Worm (Caenorhabditis elegans) whole organism, L3 larva: ENCODE results near the gene C54F6.20.

Experiments
- R02D3.7 ChIP-seq: fragments of 150-350 bp; optimal IDR thresholded peaks from 2 replicates; lab custom pipeline; 2014; ENCODE audit warnings: missing biosample characterization, missing genetic modification characterization
- ZK546.5 ChIP-seq: sonication (generic microtip); optimal IDR thresholded peaks from 2 replicates; lab custom pipeline; 2017; ENCODE audit warnings: missing biosample characterization, missing genetic modification characterization
- ceh-16 ChIP-seq: sonication (generic microtip); optimal IDR thresholded peaks from 2 replicates; lab custom pipeline; 2017; ENCODE audit warnings: missing biosample characterization, missing genetic modification characterization
- ceh-82 ChIP-seq: fragments of 150-350 bp; optimal IDR thresholded peaks from 2 replicates; lab custom pipeline; 2014; ENCODE audit warnings: missing biosample characterization, missing genetic modification characterization
- ceh-9 ChIP-seq: sonication (generic microtip); optimal IDR thresholded peaks from 2 replicates; lab custom pipeline; 2018; ENCODE audit warnings: missing biosample characterization, missing genetic modification characterization
- daf-12 ChIP-seq: fragments of 150-350 bp; optimal IDR thresholded peaks from 2 replicates; lab custom pipeline; 2014; ENCODE audit warnings: missing biosample characterization, missing genetic modification reagents, missing genetic modification characterization
- egl-27 ChIP-seq: sonication (generic microtip); optimal IDR thresholded peaks from 4 replicates; lab custom pipeline; 2017; ENCODE audit warnings: missing biosample characterization, missing genetic modification reagents, missing genetic modification characterization
- egl-5 ChIP-seq: fragments of 150-350 bp; optimal IDR thresholded peaks from 2 replicates; lab custom pipeline; 2017; ENCODE audit warnings: missing biosample characterization, missing genetic modification reagents, missing genetic modification characterization, inconsistent platforms
- elt-1 ChIP-seq: fragments of 150-350 bp; optimal IDR thresholded peaks from 2 replicates; lab custom pipeline; 2014; ENCODE audit warnings: missing biosample characterization, missing genetic modification characterization
- elt-2 ChIP-seq: sonication (generic microtip); optimal IDR thresholded peaks from 2 replicates; lab custom pipeline; 2016; ENCODE audit warnings: missing genetic modification reagents, mild to moderate bottlenecking, missing genetic modification characterization, missing compliant biosample characterization
- elt-3 ChIP-seq, 3 experiments: fragments of 150-350 bp in 1 of 3; sonication (generic microtip) in 2 of 3; optimal IDR thresholded peaks; 2 replicates in 2 of 3; 4 replicates in 1 of 3; lab custom pipeline; 2014 to 2017; ENCODE audit warnings: missing biosample characterization in 3 of 3, missing genetic modification characterization in 3 of 3
- eor-1 ChIP-seq, 2 experiments: fragments of 150-350 bp; optimal IDR thresholded peaks; 2 replicates each; lab custom pipeline; 2014 to 2018; ENCODE audit warnings: missing biosample characterization in 2 of 2, missing genetic modification characterization in 2 of 2
- fkh-10 ChIP-seq: sonication (generic microtip); optimal IDR thresholded peaks from 2 replicates; lab custom pipeline; 2017; ENCODE audit warnings: missing biosample characterization, missing genetic modification reagents, missing genetic modification characterization
- fkh-2 ChIP-seq: fragments of 150-350 bp; optimal IDR thresholded peaks from 2 replicates; lab custom pipeline; 2014; ENCODE audit warnings: missing biosample characterization, missing genetic modification reagents, missing genetic modification characterization
- hmg-11 ChIP-seq: sonication (generic microtip); optimal IDR thresholded peaks from 2 replicates; lab custom pipeline; 2016; ENCODE audit warnings: missing genetic modification characterization, missing compliant biosample characterization
- jun-1 ChIP-seq: fragments of 150-350 bp; optimal IDR thresholded peaks from 2 replicates; lab custom pipeline; 2014; ENCODE audit warnings: missing biosample characterization, missing genetic modification reagents, missing genetic modification characterization
- lin-15B ChIP-seq: fragments of 150-350 bp; optimal IDR thresholded peaks from 2 replicates; lab custom pipeline; 2014; ENCODE audit warnings: missing biosample characterization, missing genetic modification characterization
- lin-39 ChIP-seq: fragments of 150-350 bp; optimal IDR thresholded peaks from 2 replicates; lab custom pipeline; 2018; ENCODE audit warnings: missing biosample characterization, missing genetic modification reagents, missing genetic modification characterization
- mml-1 ChIP-seq: fragments of 150-350 bp; sonication (generic microtip); optimal IDR thresholded peaks from 3 replicates; lab custom pipeline; 2014; ENCODE audit warnings: missing biosample characterization, missing genetic modification characterization
- nfya-1 ChIP-seq: sonication (generic microtip); optimal IDR thresholded peaks from 2 replicates; lab custom pipeline; 2017; ENCODE audit warnings: missing genetic modification characterization, mild to moderate bottlenecking, missing compliant biosample characterization, antibody characterized with exemption, moderate library complexity; ENCODE audit not compliant: insufficient read depth
- nhr-11 ChIP-seq: fragments of 150-350 bp; optimal IDR thresholded peaks from 2 replicates; lab custom pipeline; 2014; ENCODE audit warnings: missing biosample characterization, missing genetic modification characterization
- nhr-12 ChIP-seq: fragments of 150-350 bp; optimal IDR thresholded peaks from 2 replicates; lab custom pipeline; 2014; ENCODE audit warnings: missing biosample characterization, missing genetic modification characterization
- nhr-23 ChIP-seq: fragments of 150-350 bp; optimal IDR thresholded peaks from 2 replicates; lab custom pipeline; 2014; ENCODE audit warnings: missing biosample characterization, missing genetic modification reagents, missing genetic modification characterization
- nhr-25 ChIP-seq: sonication (generic microtip); optimal IDR thresholded peaks from 2 replicates; lab custom pipeline; 2017; ENCODE audit warnings: missing biosample characterization, missing genetic modification characterization
- nhr-28 ChIP-seq: fragments of 150-350 bp; optimal IDR thresholded peaks from 2 replicates; lab custom pipeline; 2014; ENCODE audit warnings: missing biosample characterization, missing genetic modification characterization
- nhr-43 ChIP-seq: sonication (generic microtip); optimal IDR thresholded peaks from 2 replicates; lab custom pipeline; 2016; ENCODE audit warnings: mild to moderate bottlenecking, missing genetic modification characterization, missing compliant biosample characterization; ENCODE audit not compliant: poor library complexity, severe bottlenecking
- nhr-67 ChIP-seq: fragments of 150-350 bp; optimal IDR thresholded peaks from 2 replicates; lab custom pipeline; 2014; ENCODE audit warnings: missing biosample characterization, missing genetic modification characterization
- nhr-76 ChIP-seq: fragments of 150-350 bp; sonication (generic microtip); optimal IDR thresholded peaks from 5 replicates; lab custom pipeline; 2014; ENCODE audit warnings: missing biosample characterization, missing genetic modification characterization
- pha-4 ChIP-seq: fragments of 150-350 bp; optimal IDR thresholded peaks from 2 replicates; lab custom pipeline; 2014; ENCODE audit warnings: missing biosample characterization, missing genetic modification reagents, missing genetic modification characterization
- pqm-1 ChIP-seq: fragments of 150-350 bp; optimal IDR thresholded peaks from 2 replicates; lab custom pipeline; 2017; ENCODE audit warnings: missing biosample characterization, missing genetic modification characterization, inconsistent platforms
- sea-2 ChIP-seq: fragments of 150-350 bp; sonication (generic microtip); optimal IDR thresholded peaks from 4 replicates; lab custom pipeline; 2014; ENCODE audit warnings: missing biosample characterization, missing genetic modification reagents, missing genetic modification characterization
- snpc-4 ChIP-seq: fragments of 150-350 bp; optimal IDR thresholded peaks from 2 replicates; lab custom pipeline; 2014; ENCODE audit warnings: missing biosample characterization, missing genetic modification characterization
- tbx-2 ChIP-seq: sonication (generic microtip); optimal IDR thresholded peaks from 2 replicates; lab custom pipeline; 2016; ENCODE audit warnings: mild to moderate bottlenecking, missing genetic modification characterization, missing compliant biosample characterization
- unc-62 ChIP-seq: fragments of 150-350 bp; sonication (generic microtip); optimal IDR thresholded peaks from 4 replicates; lab custom pipeline; 2014; ENCODE audit warnings: missing biosample characterization, missing genetic modification reagents, missing genetic modification characterization
- zag-1 ChIP-seq: fragments of 150-350 bp; optimal IDR thresholded peaks from 2 replicates; lab custom pipeline; 2014; ENCODE audit warnings: missing biosample characterization, missing genetic modification characterization
- ztf-4 ChIP-seq: fragments of 150-350 bp; optimal IDR thresholded peaks from 2 replicates; lab custom pipeline; 2014; ENCODE audit warnings: missing biosample characterization, missing genetic modification characterization

C54F6.20 gene

DNA sequence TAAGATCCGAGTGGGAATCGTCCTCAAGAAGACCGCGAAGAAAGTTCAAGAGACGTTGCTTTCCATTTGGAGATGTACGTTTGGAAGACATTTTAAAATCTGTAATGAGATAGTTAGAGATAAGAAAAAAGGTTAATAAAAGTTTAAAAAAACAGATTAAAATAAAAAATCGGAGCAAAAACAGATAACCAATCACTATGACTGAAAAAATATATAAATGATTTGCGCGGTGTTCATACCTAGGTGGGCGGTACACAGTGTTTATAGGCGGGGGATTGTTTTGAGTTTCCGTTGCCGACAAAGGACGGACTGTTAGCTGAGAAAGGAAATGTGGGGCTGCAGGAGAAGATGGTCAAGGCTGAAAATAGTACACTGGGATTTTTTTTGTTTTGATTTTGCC lies 34.1 kb downstream of the C54F6.20 start, which contains the start of gene ets-7:
ets-7 (minus strand) TSS at position 101 of the 400 bp plus-strand sequence.
- TF ChIP-seq nhr-28 (tag; lab: Kevin White, UChicago) = no peak
- no peak for TF ChIP-seq mml-1 (tag; lab: Kevin White, UChicago)
- no peak for TF ChIP-seq nhr-11 (tag; lab: Kevin White, UChicago)
- no peak for TF ChIP-seq ceh-82 (tag; lab: Kevin White, UChicago)
- TF ChIP-seq ZK546.5 (tag; lab: Kevin White, UChicago) = no peak
- no peak for TF ChIP-seq hmg-11
- TF ChIP-seq jun-1 = no peak
- TF ChIP-seq R02D3.7 (tag; lab: Kevin White, UChicago) = no peak
- no peak for TF ChIP-seq fkh-2 (tag; lab: Kevin White, UChicago)
- no peak for TF ChIP-seq ceh-16 (tag; lab: Kevin White, UChicago)
- TF ChIP-seq nhr-25 (tag; lab: Kevin White, UChicago) = no peak
- no peak for TF ChIP-seq unc-62 (GFP tag; lab: Kevin White, UChicago)
- TF ChIP-seq nhr-76 (tag; lab: Kevin White, UChicago) = no peak
- no peak for TF ChIP-seq pha-4 (tag; lab: Kevin White, UChicago)
- TF ChIP-seq egl-27 (tag; lab: Kevin White, UChicago) = no peak
- TF ChIP-seq sea-2 = no peak
- no peak for TF ChIP-seq tbx-2 (tag; lab: Kevin White, UChicago)
- no peak for TF ChIP-seq elt-1 (tag; lab: Kevin White, UChicago)

DNA sequence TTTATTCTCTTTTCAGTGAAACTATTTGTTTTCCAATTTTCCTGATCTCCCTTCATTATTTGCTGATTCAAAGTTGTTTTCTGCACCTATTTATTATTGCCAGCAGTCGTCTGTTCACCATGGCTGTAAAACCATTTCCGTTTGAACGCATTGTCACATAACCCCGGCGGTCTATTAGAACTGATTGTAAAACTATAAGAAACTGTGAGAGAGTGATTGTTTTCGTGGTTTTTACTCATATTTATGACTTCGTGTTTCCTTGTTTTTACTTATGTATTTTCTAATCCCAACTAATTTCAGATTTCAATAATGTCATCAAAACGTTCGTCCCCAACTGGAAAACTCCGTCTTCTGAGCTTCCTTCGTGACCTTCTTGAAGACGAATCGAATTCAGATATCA lies 38.4 kb downstream of the C54F6.20 start, which contains the start of gene F19F10.1:
F19F10.1 (plus strand) TSS at position 301 of the 400 bp plus-strand sequence.
- TF ChIP-seq ceh-82 (tag; lab: Kevin White, UChicago) (no peak), jun-1 (no peak), egl-5 (no peak), nhr-28 (tag; lab: Kevin White, UChicago) (no peak), nhr-12 (tag; lab: Kevin White, UChicago) (no peak), eor-1 (tag; optimal IDR thresholded peaks at IDR 0.05; lab: Kevin White, UChicago) (no peak), snpc-4 (no peak), mml-1 (tag; lab: Kevin White, UChicago) (no peak), nhr-23 (tag; lab: Kevin White, UChicago) (no peak), pqm-1 (tag; lab: Kevin White, UChicago) (no peak), sea-2 (no peak), nhr-67 (tag; lab: Kevin White, UChicago) (no peak), elt-3 (tag; optimal IDR thresholded peaks at IDR 0.05; lab: Kevin White, UChicago) (no peak), daf-12 (no peak), nhr-25 (tag; lab: Kevin White, UChicago) (no peak)
- TF ChIP-seq, all 47 proteins: peak for 0

DNA sequence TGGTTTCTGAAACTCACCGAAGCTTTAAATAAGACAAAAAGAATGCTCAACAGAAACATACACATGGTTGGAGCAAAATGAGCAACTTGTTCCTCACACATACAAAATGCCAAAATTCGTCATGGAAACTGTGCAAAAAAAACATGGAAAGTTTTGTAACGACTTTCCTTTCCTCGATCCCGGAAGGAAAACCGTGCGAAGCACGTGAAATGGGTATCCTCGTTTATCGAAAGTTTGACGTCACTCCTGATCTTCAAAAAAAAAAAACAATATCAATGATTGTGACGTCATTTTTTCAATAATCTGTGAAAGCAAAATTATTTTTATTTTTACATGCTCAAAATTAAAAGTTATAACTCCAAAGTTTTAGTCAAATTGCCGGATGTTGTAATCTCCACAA lies 45.7 kb downstream of the C54F6.20 start, which contains the start of gene clec-212:
clec-212 (minus strand) TSS at position 101 of the 400 bp plus-strand sequence.
- TF ChIP-seq jun-1 (no peak), ceh-16 (tag; lab: Kevin White, UChicago) (no peak), snpc-4 (no peak), tbx-2 (tag; lab: Kevin White, UChicago) (no peak), ztf-4 (tag; lab: Kevin White, UChicago) (no peak), nhr-43 (tag; lab: Kevin White, UChicago) (no peak), sea-2 (no peak), ceh-9 (no peak), daf-12 (no peak), elt-2 (tag; lab: Kevin White, UChicago) (no peak), nhr-67 (tag; lab: Kevin White, UChicago) (no peak)

DNA sequence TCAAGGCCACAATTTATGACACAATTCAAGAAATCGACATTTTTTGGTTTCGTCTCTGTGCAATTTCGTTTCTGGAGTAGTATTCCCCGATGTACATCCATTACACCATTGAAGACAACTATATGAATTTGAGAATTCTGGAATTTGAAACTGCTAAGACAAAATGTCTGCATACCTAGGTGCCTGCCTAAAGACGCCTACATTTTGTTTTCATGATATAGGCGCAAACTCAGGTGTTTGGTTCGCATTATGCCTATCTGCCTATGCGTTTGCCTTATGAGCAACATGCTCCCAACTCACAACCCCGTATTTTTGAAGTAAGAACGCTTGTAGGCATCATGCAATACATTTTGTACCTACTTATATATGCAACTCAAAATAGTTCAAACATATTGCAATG lies 46.4 kb downstream of the C54F6.20 start, which contains the start of gene F19F10.14:
F19F10.14 (minus strand) TSS at position 101 of the 400 bp plus-strand sequence.
- TF ChIP-seq egl-27 (tag; lab: Kevin White, UChicago) (no peak), fkh-10 (GFP tag; lab: Kevin White, UChicago) (no peak), nfya-1 (no peak), tbx-2 (tag; lab: Kevin White, UChicago) (no peak), jun-1 (no peak), lin-39 (tag; lab: Kevin White, UChicago) (no peak), hmg-11 (no peak), lin-15B (no peak), nhr-12 (tag; lab: Kevin White, UChicago) (no peak), unc-62 (GFP tag; lab: Kevin White, UChicago) (no peak), zag-1 (no peak), nhr-76 (tag; lab: Kevin White, UChicago) (no peak), ceh-9 (no peak)
